Worm (Caenorhabditis elegans): Measurements from ENCODE around the gene B0416.5.

ce11 chrX:9228441-9228840, 42.2 kb downstream of the B0416.5 start:
- TF ChIP-seq nhr-237 (tag; optimal IDR thresholded peaks at IDR 0.05) (no peak), grh-1 (GFP tag; IDR thresholded peaks at IDR 0.05) (no peak)

Data from whole organism, L1 larva.